Worm (Caenorhabditis elegans) whole organism, L4 larva: ENCODE data around the gene Y47D7A.2.

Experiments used
- R02D3.7 ChIP-seq: fragments of 150-350 bp; sonication (generic microtip); optimal IDR thresholded peaks from 3 replicates; lab custom pipeline; 2014; ENCODE audit warnings: missing biosample characterization, missing genetic modification characterization
- Y105C5A.15 ChIP-seq: fragments of 200-800 bp; sonication (Bioruptor generic); IDR thresholded peaks from 2 replicates; pipeline ENCODE4 v1.3.6; 2022; ENCODE audit warnings: missing genetic modification characterization, missing compliant biosample characterization
- ZK546.5 ChIP-seq, 2 experiments: sonication (generic microtip); optimal IDR thresholded peaks; 2 replicates each; lab custom pipeline; 2017; ENCODE audit warnings: missing biosample characterization in 2 of 2, missing genetic modification characterization in 2 of 2
- ceh-32 ChIP-seq: sonication (generic microtip); optimal IDR thresholded peaks from 2 replicates; lab custom pipeline; 2016; ENCODE audit warnings: mild to moderate bottlenecking, missing genetic modification characterization, missing compliant biosample characterization; ENCODE audit not compliant: poor library complexity
- ceh-82 ChIP-seq: sonication (generic microtip); optimal IDR thresholded peaks from 2 replicates; lab custom pipeline; 2017; ENCODE audit warnings: missing biosample characterization, missing genetic modification characterization
- ctbp-1 ChIP-seq: fragments of 200-800 bp; sonication (Bioruptor generic); IDR thresholded peaks from 2 replicates; pipeline ENCODE4 v1.3.6; 2022; ENCODE audit warnings: missing genetic modification reagents, missing genetic modification characterization, missing compliant biosample characterization
- lin-13 ChIP-seq: fragments of 150-350 bp; optimal IDR thresholded peaks from 2 replicates; lab custom pipeline; 2014; ENCODE audit warnings: missing biosample characterization, missing genetic modification reagents, missing genetic modification characterization
- lir-3 ChIP-seq: sonication (generic microtip); optimal IDR thresholded peaks from 2 replicates; lab custom pipeline; 2016; ENCODE audit warnings: mild to moderate bottlenecking, missing genetic modification characterization, missing compliant biosample characterization
- nhr-6 ChIP-seq: fragments of 150-350 bp; optimal IDR thresholded peaks from 2 replicates; lab custom pipeline; 2014; ENCODE audit warnings: missing biosample characterization, missing genetic modification characterization
- ztf-11 ChIP-seq: fragments of 150-350 bp; optimal IDR thresholded peaks from 2 replicates; lab custom pipeline; 2014; ENCODE audit warnings: missing biosample characterization, missing genetic modification characterization

ce11 chrV:4407519-4407918 is 12.6 kb upstream of the Y47D7A.2 start, which contains the start of gene nhr-118:
- TF ChIP-seq ceh-32 (tag; lab: Kevin White, UChicago) (no peak), nhr-6 (tag; lab: Kevin White, UChicago) (no peak), lir-3 (tag; lab: Kevin White, UChicago) (no peak), ctbp-1 (GFP tag; lab: Robert Waterston, UW) (no peak), ZK546.5 (tag; optimal IDR thresholded peaks at IDR 0.05; lab: Kevin White, UChicago) (no peak), Y105C5A.15 (no peak), ceh-82 (no peak), R02D3.7 (tag; lab: Kevin White, UChicago) (no peak), lin-13 (GFP tag; lab: Kevin White, UChicago) (no peak), ztf-11 (tag; lab: Kevin White, UChicago) (no peak)
